Worm (Caenorhabditis elegans) whole organism, L2 larva: ENCODE results near the gene srd-38.

Experiments used
- R02D3.7 ChIP-seq: fragments of 150-350 bp; optimal IDR thresholded peaks from 2 replicates; lab custom pipeline; 2014; ENCODE audit warnings: missing biosample characterization, missing genetic modification characterization
- ZK546.5 ChIP-seq: sonication (generic microtip); optimal IDR thresholded peaks from 2 replicates; lab custom pipeline; 2017; ENCODE audit warnings: missing biosample characterization, missing genetic modification characterization
- ceh-16 ChIP-seq: fragments of 150-350 bp; optimal IDR thresholded peaks from 2 replicates; lab custom pipeline; 2014; ENCODE audit warnings: missing biosample characterization, missing genetic modification characterization
- dmd-4 ChIP-seq: sonication (generic microtip); optimal IDR thresholded peaks from 2 replicates; lab custom pipeline; 2017; ENCODE audit warnings: missing biosample characterization, missing genetic modification characterization
- lin-11 ChIP-seq: fragments of 150-350 bp; sonication (generic microtip); optimal IDR thresholded peaks from 2 replicates; lab custom pipeline; 2014; ENCODE audit warnings: missing biosample characterization, missing genetic modification characterization, inconsistent platforms, mixed read lengths
- lin-13 ChIP-seq: fragments of 150-350 bp; optimal IDR thresholded peaks from 2 replicates; lab custom pipeline; 2014; ENCODE audit warnings: missing biosample characterization, missing genetic modification reagents, missing genetic modification characterization
- lin-39 ChIP-seq: fragments of 150-350 bp; optimal IDR thresholded peaks from 2 replicates; lab custom pipeline; 2014; ENCODE audit warnings: missing biosample characterization, missing genetic modification reagents, missing genetic modification characterization
- nhr-12 ChIP-seq: fragments of 150-350 bp; optimal IDR thresholded peaks from 2 replicates; lab custom pipeline; 2014; ENCODE audit warnings: missing biosample characterization, missing genetic modification characterization
- nhr-23 ChIP-seq: fragments of 150-350 bp; optimal IDR thresholded peaks from 2 replicates; lab custom pipeline; 2014; ENCODE audit warnings: missing biosample characterization, missing genetic modification reagents, missing genetic modification characterization
- nhr-237 ChIP-seq: fragments of 150-350 bp; optimal IDR thresholded peaks from 2 replicates; lab custom pipeline; 2014; ENCODE audit warnings: missing biosample characterization, missing genetic modification characterization
- snpc-4 ChIP-seq: fragments of 150-350 bp; optimal IDR thresholded peaks from 2 replicates; lab custom pipeline; 2014; ENCODE audit warnings: missing biosample characterization, missing genetic modification characterization
- unc-62 ChIP-seq: fragments of 150-350 bp; optimal IDR thresholded peaks from 2 replicates; lab custom pipeline; 2014; ENCODE audit warnings: missing biosample characterization, missing genetic modification reagents, missing genetic modification characterization
- ztf-4 ChIP-seq: fragments of 150-350 bp; optimal IDR thresholded peaks from 2 replicates; lab custom pipeline; 2014; ENCODE audit warnings: missing biosample characterization, missing genetic modification characterization

- TF ChIP-seq unc-62 (GFP tag; lab: Kevin White, UChicago) (no peak), nhr-23 (tag; lab: Kevin White, UChicago) (no peak), ztf-4 (tag; lab: Kevin White, UChicago) (no peak), nhr-237 (tag; lab: Kevin White, UChicago) (no peak), snpc-4 (no peak), ceh-16 (tag; lab: Kevin White, UChicago) (no peak), lin-13 (GFP tag; lab: Kevin White, UChicago) (no peak), dmd-4 (tag; lab: Kevin White, UChicago) (no peak), ZK546.5 (tag; lab: Kevin White, UChicago) (no peak), nhr-12 (tag; lab: Kevin White, UChicago) (no peak), R02D3.7 (tag; lab: Kevin White, UChicago) (no peak), lin-11 (tag; lab: Kevin White, UChicago) (no peak), lin-39 (no peak)
Measured at ce11 chrX:13341853-13342252, 50.2 kb downstream of the srd-38 start.
